Fruit fly (Drosophila melanogaster) whole organism, embryonic: ENCODE measurements around the gene CG17633.

Experiments
- CG7271 ChIP-seq: fragments of 200-800 bp; sonication (Bioruptor generic); optimal IDR thresholded peaks from 2 replicates; lab custom pipeline; 2018; ENCODE audit warnings: missing biosample characterization, mild to moderate bottlenecking, missing genetic modification characterization, moderate library complexity
- Elba2 ChIP-seq: fragments of 200-800 bp; sonication (Bioruptor generic); optimal IDR thresholded peaks from 3 replicates; lab custom pipeline; 2016; ENCODE audit warnings: missing biosample characterization, missing genetic modification characterization
- onecut ChIP-seq: fragments of 200-800 bp; sonication (Bioruptor generic); IDR thresholded peaks from 2 replicates; pipeline ENCODE4 v1.3.6; 2022; ENCODE audit warnings: missing biosample characterization, missing genetic modification characterization

- TF ChIP-seq onecut (GFP tag; lab: Robert Waterston, UW) (no peak), CG7271 (no peak), Elba2 (GFP tag; lab: Kevin White, UChicago) (no peak)
These were observed 34.7 kb upstream of the CG17633 start for dm6 chr2L:9734134-9734533.
